Fruit fly (Drosophila melanogaster) Kc167 (cell line): Measurements from ENCODE around the gene Tpc1.

Experiments used
- Myc ChIP-seq: fragments of >200 bp; optimal IDR thresholded peaks from 2 replicates; lab custom pipeline; 2017; ENCODE audit warnings: missing external identifiers
- Sin3A ChIP-seq: fragments of >200 bp; optimal IDR thresholded peaks from 2 replicates; lab custom pipeline; 2018; ENCODE audit warnings: missing external identifiers
- h ChIP-seq: fragments of >200 bp; optimal IDR thresholded peaks from 3 replicates; lab custom pipeline; 2018; ENCODE audit warnings: missing external identifiers
- insv ChIP-seq: fragments of >200 bp; optimal IDR thresholded peaks from 3 replicates; lab custom pipeline; 2018; ENCODE audit warnings: missing external identifiers
- psq ChIP-seq: fragments of >200 bp; optimal IDR thresholded peaks from 2 replicates; lab custom pipeline; 2017; ENCODE audit warnings: missing external identifiers
- ttk ChIP-seq: sonication (Bioruptor generic); optimal IDR thresholded peaks from 2 replicates; lab custom pipeline; 2017; ENCODE audit warnings: missing external identifiers

DNA sequence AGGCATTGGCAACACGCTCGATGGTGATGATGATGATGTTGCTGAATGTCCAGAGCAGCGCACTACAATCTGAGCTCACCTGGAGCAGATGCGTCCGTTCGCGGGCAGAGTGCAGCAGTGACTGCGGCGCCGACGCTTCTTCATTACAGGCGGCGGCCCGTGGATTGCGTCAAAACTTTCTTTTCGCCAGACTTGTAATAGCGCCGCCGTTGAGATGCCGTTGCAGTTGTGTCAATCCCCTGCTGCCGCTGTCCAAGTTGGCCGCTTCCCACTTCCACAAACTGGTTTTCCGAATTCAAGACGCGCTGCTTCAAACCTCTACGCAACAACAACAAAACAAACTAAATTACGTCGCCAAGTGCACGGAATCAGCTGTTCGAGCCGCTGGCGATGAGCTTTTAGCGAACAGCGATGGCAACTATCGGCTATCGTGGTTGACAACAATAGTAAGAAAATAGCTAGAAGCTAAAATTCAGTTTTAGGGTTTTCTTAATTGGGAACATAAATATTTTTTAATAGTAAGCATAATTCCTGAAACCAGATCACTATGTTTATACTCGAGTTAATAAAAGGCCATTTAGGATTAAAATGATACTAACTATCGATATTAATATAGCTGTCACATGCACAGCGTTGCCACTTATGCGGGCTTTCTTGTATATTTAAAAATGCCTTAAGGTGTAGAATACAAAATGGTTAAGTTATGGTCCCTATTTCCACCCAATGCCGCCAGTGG lies at the start of gene Tpc1:
- no peak for TF ChIP-seq insv (lab: Kevin White, UChicago)
- no peak for TF ChIP-seq ttk (lab: Kevin White, UChicago)
- no peak for TF ChIP-seq h (lab: Kevin White, UChicago)
- TF ChIP-seq Myc (lab: Kevin White, UChicago), result no peak
- TF ChIP-seq Sin3A (lab: Kevin White, UChicago), result no peak
- TF ChIP-seq psq (lab: Kevin White, UChicago), result no peak
